Worm (Caenorhabditis elegans) whole organism, young adult: Measurements from ENCODE around the gene srw-54.

Source experiments
- B0261.1 ChIP-seq: sonication (generic microtip); optimal IDR thresholded peaks from 2 replicates; lab custom pipeline; 2016; ENCODE audit warnings: mild to moderate bottlenecking, missing genetic modification characterization, moderate library complexity, missing compliant biosample characterization
- C17E4.6 ChIP-seq: fragments of 200-800 bp; sonication (Bioruptor generic); IDR thresholded peaks from 2 replicates; pipeline ENCODE4 v1.3.6; 2022; ENCODE audit warnings: missing genetic modification reagents, missing genetic modification characterization, missing compliant biosample characterization
- F33H1.4 ChIP-seq: fragments of 200-800 bp; sonication (Bioruptor generic); IDR thresholded peaks from 2 replicates; pipeline ENCODE4 v1.3.6; 2022; ENCODE audit warnings: missing genetic modification reagents, missing genetic modification characterization, missing compliant biosample characterization
- F57C9.4 ChIP-seq: sonication (generic microtip); optimal IDR thresholded peaks from 2 replicates; lab custom pipeline; 2017; ENCODE audit warnings: mild to moderate bottlenecking, missing genetic modification characterization, missing compliant biosample characterization
- K11D2.4 ChIP-seq: fragments of 200-800 bp; sonication (Bioruptor generic); IDR thresholded peaks from 2 replicates; pipeline ENCODE4 v1.3.6; 2022; ENCODE audit warnings: missing genetic modification reagents, missing genetic modification characterization, missing compliant biosample characterization
- Y53G8AR.9 ChIP-seq: fragments of 200-800 bp; sonication (Bioruptor generic); conservative IDR thresholded peaks from 2 replicates; pipeline ENCODE4 v1.3.6; 2022; ENCODE audit warnings: missing genetic modification reagents, missing genetic modification characterization, missing compliant biosample characterization
- Y67H2A.10 ChIP-seq: fragments of 200-800 bp; sonication (Bioruptor generic); conservative IDR thresholded peaks from 2 replicates; pipeline ENCODE4 v1.3.6; 2022; ENCODE audit warnings: missing genetic modification reagents, missing genetic modification characterization, missing compliant biosample characterization
- ZK185.1 ChIP-seq: sonication (generic microtip); optimal IDR thresholded peaks from 2 replicates; lab custom pipeline; 2016; ENCODE audit warnings: mild to moderate bottlenecking, missing genetic modification characterization, missing compliant biosample characterization; ENCODE audit not compliant: poor library complexity, severe bottlenecking
- akir-1 ChIP-seq: fragments of 200-800 bp; sonication (Bioruptor generic); optimal IDR thresholded peaks from 2 replicates; lab custom pipeline; 2018; ENCODE audit warnings: mild to moderate bottlenecking, missing genetic modification characterization, moderate library complexity, missing compliant biosample characterization
- attf-6 ChIP-seq: fragments of 200-800 bp; sonication (Bioruptor generic); IDR thresholded peaks from 2 replicates; pipeline ENCODE4 v1.3.6; 2022; ENCODE audit warnings: missing genetic modification reagents, missing genetic modification characterization, missing compliant biosample characterization
- cebp-1 ChIP-seq, 2 experiments: fragments of 200-800 bp in 1 of 2; sonication (Bioruptor generic) in 1 of 2; sonication (generic microtip) in 1 of 2; IDR thresholded peaks in 1 of 2; optimal IDR thresholded peaks in 1 of 2; 2 replicates each; pipeline versions ENCODE4 v1.3.6 to Lab custom; 2017 to 2022; ENCODE audit warnings: missing compliant biosample characterization in 2 of 2, missing genetic modification characterization in 2 of 2, mild to moderate bottlenecking in 1 of 2, missing genetic modification reagents in 1 of 2, moderate library complexity in 1 of 2
- ceh-40 ChIP-seq: fragments of 200-800 bp; sonication (Bioruptor generic); IDR thresholded peaks from 2 replicates; pipeline ENCODE4 v1.3.6; 2022; ENCODE audit warnings: missing genetic modification characterization, missing compliant biosample characterization
- ceh-58 ChIP-seq: fragments of 200-800 bp; sonication (Bioruptor generic); IDR thresholded peaks from 2 replicates; pipeline ENCODE4 v1.3.6; 2022; ENCODE audit warnings: missing genetic modification characterization, missing compliant biosample characterization
- die-1 ChIP-seq: sonication (generic microtip); optimal IDR thresholded peaks from 2 replicates; lab custom pipeline; 2016; ENCODE audit warnings: missing genotype, mild to moderate bottlenecking, missing genetic modification characterization, missing compliant biosample characterization
- dpl-1 ChIP-seq: fragments of 150-350 bp; optimal IDR thresholded peaks from 2 replicates; lab custom pipeline; 2014; ENCODE audit warnings: missing biosample characterization, missing genetic modification reagents, missing genetic modification characterization
- efl-1 ChIP-seq: fragments of 150-350 bp; optimal IDR thresholded peaks from 2 replicates; lab custom pipeline; 2014; ENCODE audit warnings: missing biosample characterization, missing genetic modification reagents, missing genetic modification characterization
- egl-18 ChIP-seq: fragments of 200-800 bp; sonication (Bioruptor generic); IDR thresholded peaks from 2 replicates; pipeline ENCODE4 v1.3.6; 2022; ENCODE audit warnings: missing genetic modification reagents, missing genetic modification characterization, missing compliant biosample characterization
- egl-44 ChIP-seq: fragments of 200-800 bp; sonication (Bioruptor generic); IDR thresholded peaks from 2 replicates; pipeline ENCODE4 v1.3.6; 2022; ENCODE audit warnings: missing genetic modification reagents, missing genetic modification characterization, missing compliant biosample characterization
- ets-4 ChIP-seq: fragments of 200-800 bp; sonication (Bioruptor generic); optimal IDR thresholded peaks from 2 replicates; lab custom pipeline; 2018; ENCODE audit warnings: mild to moderate bottlenecking, missing genetic modification characterization, missing compliant biosample characterization
- fkh-3 ChIP-seq: sonication (generic microtip); optimal IDR thresholded peaks from 2 replicates; lab custom pipeline; 2016; ENCODE audit warnings: mild to moderate bottlenecking, missing genetic modification characterization, missing compliant biosample characterization
- him-1 ChIP-seq: sonication (generic microtip); optimal IDR thresholded peaks from 2 replicates; lab custom pipeline; 2016; ENCODE audit warnings: missing genotype, missing genetic modification reagents, missing genetic modification characterization, missing compliant biosample characterization
- hmg-1.2 ChIP-seq: fragments of 200-800 bp; sonication (Bioruptor generic); IDR thresholded peaks from 2 replicates; pipeline ENCODE4 v1.3.6; 2022; ENCODE audit warnings: missing genetic modification reagents, missing genetic modification characterization, missing compliant biosample characterization
- let-607 ChIP-seq, 2 experiments: fragments of 200-800 bp in 1 of 2; sonication (Bioruptor generic) in 1 of 2; sonication (generic microtip) in 1 of 2; optimal IDR thresholded peaks; 2 replicates each; lab custom pipeline; 2016 to 2018; ENCODE audit warnings: mild to moderate bottlenecking in 2 of 2, missing compliant biosample characterization in 2 of 2, missing genetic modification characterization in 2 of 2, moderate library complexity in 2 of 2, missing genotype in 1 of 2
- lin-26 ChIP-seq: fragments of 200-800 bp; sonication (Bioruptor generic); IDR thresholded peaks from 2 replicates; pipeline ENCODE4 v1.3.6; 2022; ENCODE audit warnings: missing genetic modification reagents, missing genetic modification characterization, missing compliant biosample characterization
- lin-54 ChIP-seq: fragments of 200-800 bp; sonication (Bioruptor generic); optimal IDR thresholded peaks from 2 replicates; lab custom pipeline; 2018; ENCODE audit warnings: mild to moderate bottlenecking, missing genetic modification characterization, missing compliant biosample characterization
- mel-28 ChIP-seq: sonication (generic microtip); optimal IDR thresholded peaks from 2 replicates; lab custom pipeline; 2016; ENCODE audit warnings: borderline replicate concordance, mild to moderate bottlenecking, missing genetic modification characterization, missing compliant biosample characterization
- mxl-1 ChIP-seq: sonication (generic microtip); optimal IDR thresholded peaks from 2 replicates; lab custom pipeline; 2016; ENCODE audit warnings: missing genetic modification characterization, missing compliant biosample characterization
- nfyb-1 ChIP-seq: fragments of 200-800 bp; sonication (Bioruptor generic); IDR thresholded peaks from 2 replicates; pipeline ENCODE4 v1.3.6; 2022; ENCODE audit warnings: missing genetic modification reagents, missing genetic modification characterization, missing compliant biosample characterization
- nhr-90 ChIP-seq: sonication (generic microtip); optimal IDR thresholded peaks from 2 replicates; lab custom pipeline; 2016; ENCODE audit warnings: missing genotype, mild to moderate bottlenecking, missing genetic modification characterization, missing compliant biosample characterization
- pha-4 ChIP-seq: fragments of 150-350 bp; sonication (generic microtip); optimal IDR thresholded peaks from 2 replicates; lab custom pipeline; 2014; ENCODE audit warnings: missing biosample characterization, missing genetic modification reagents, missing genetic modification characterization
- repo-1 ChIP-seq: sonication (generic microtip); optimal IDR thresholded peaks from 2 replicates; lab custom pipeline; 2017; ENCODE audit warnings: mild to moderate bottlenecking, missing genetic modification characterization, missing compliant biosample characterization
- rpc-1 ChIP-seq, 2 experiments: fragments of 150-350 bp in 1 of 2; sonication (generic microtip) in 1 of 2; optimal IDR thresholded peaks; 2 replicates each; lab custom pipeline; 2014 to 2018; ENCODE audit warnings: missing biosample characterization in 1 of 2, missing genetic modification characterization in 1 of 2, missing genetic modification reagents in 1 of 2, missing genotype in 1 of 2
- sdz-38 ChIP-seq: sonication (generic microtip); optimal IDR thresholded peaks from 2 replicates; lab custom pipeline; 2016; ENCODE audit warnings: missing genotype, missing genetic modification characterization, missing compliant biosample characterization
- snpc-1.1 ChIP-seq: sonication (generic microtip); optimal IDR thresholded peaks from 2 replicates; lab custom pipeline; 2017; ENCODE audit warnings: missing genetic modification characterization, mild to moderate bottlenecking, missing compliant biosample characterization, antibody characterized with exemption, moderate library complexity, missing genotype, missing genetic modification reagents; ENCODE audit not compliant: insufficient read depth
- snpc-3.4 ChIP-seq: sonication (generic microtip); optimal IDR thresholded peaks from 2 replicates; lab custom pipeline; 2017; ENCODE audit warnings: missing genetic modification characterization, mild to moderate bottlenecking, missing compliant biosample characterization, antibody characterized with exemption, moderate library complexity, missing genotype, missing genetic modification reagents
- snpc-4 ChIP-seq, 5 experiments: fragments of 150-350 bp in 1 of 5; sonication (generic microtip) in 4 of 5; optimal IDR thresholded peaks; 2 replicates each; lab custom pipeline; 2014 to 2018; ENCODE audit warnings: missing genetic modification characterization in 5 of 5, missing biosample characterization in 3 of 5, antibody characterized with exemption in 2 of 5, mild to moderate bottlenecking in 2 of 5, missing compliant biosample characterization in 2 of 5, missing genotype in 2 of 5, moderate library complexity in 2 of 5, missing genetic modification reagents in 1 of 5
- sptf-2 ChIP-seq: fragments of 200-800 bp; sonication (Bioruptor generic); optimal IDR thresholded peaks from 2 replicates; lab custom pipeline; 2018; ENCODE audit warnings: mild to moderate bottlenecking, missing genetic modification characterization, missing compliant biosample characterization
- tbp1 ChIP-seq: fragments of 200-800 bp; sonication (Bioruptor generic); optimal IDR thresholded peaks from 2 replicates; lab custom pipeline; 2018; ENCODE audit warnings: mild to moderate bottlenecking, missing genetic modification characterization, missing compliant biosample characterization
- unc-62 ChIP-seq: fragments of 150-350 bp; optimal IDR thresholded peaks from 2 replicates; lab custom pipeline; 2014; ENCODE audit warnings: missing biosample characterization, missing genetic modification reagents, missing genetic modification characterization
- zim-3 ChIP-seq: sonication (generic microtip); optimal IDR thresholded peaks from 2 replicates; lab custom pipeline; 2017; ENCODE audit warnings: mild to moderate bottlenecking, missing genetic modification characterization, moderate library complexity, missing compliant biosample characterization
- ztf-18 ChIP-seq: sonication (generic microtip); optimal IDR thresholded peaks from 2 replicates; lab custom pipeline; 2016; ENCODE audit warnings: missing genotype, mild to moderate bottlenecking, missing genetic modification characterization, missing compliant biosample characterization
- ztf-25 ChIP-seq: fragments of 200-800 bp; sonication (Bioruptor generic); IDR thresholded peaks from 2 replicates; pipeline ENCODE4 v1.3.6; 2022; ENCODE audit warnings: missing genetic modification reagents, missing genetic modification characterization, missing compliant biosample characterization

The srw-54 gene

DNA sequence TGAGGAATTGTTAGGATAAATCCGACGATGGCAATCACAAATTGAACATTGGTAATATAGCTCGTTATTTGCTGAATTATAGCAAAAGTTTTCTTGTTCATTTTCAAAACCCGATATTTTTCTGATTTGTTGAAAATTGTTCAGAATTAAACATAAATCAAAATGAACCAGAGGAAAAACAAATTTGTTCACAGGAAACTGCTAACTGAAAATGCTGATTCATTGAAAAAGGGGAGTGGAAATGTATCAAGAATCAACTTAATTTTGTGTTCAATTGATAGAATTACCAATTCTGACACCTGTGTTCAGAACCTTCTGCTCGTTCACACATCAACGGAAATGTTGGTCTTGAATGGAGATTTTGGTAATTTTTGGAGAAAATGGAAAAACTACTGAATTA, 32.4 kb downstream of the srw-54 start, which contains the start of gene srw-77:
Gene srw-77, minus strand, starts transcription at position 101 of the 400 bp plus-strand sequence.
- TF ChIP-seq mxl-1 (tag; lab: Kevin White, UChicago) (no peak), F33H1.4 (GFP tag; lab: Robert Waterston, UW) (no peak), C17E4.6 (GFP tag; lab: Robert Waterston, UW) (no peak), Y67H2A.10 (no peak), sdz-38 (tag; lab: Kevin White, UChicago) (no peak), nfyb-1 (GFP tag; lab: Robert Waterston, UW) (no peak), ZK185.1 (tag; lab: Kevin White, UChicago) (no peak), zim-3 (tag; lab: Kevin White, UChicago) (no peak), let-607 (tag; optimal IDR thresholded peaks at IDR 0.05; lab: Kevin White, UChicago) (no peak), ceh-58 (GFP tag; lab: Robert Waterston, UW) (no peak), ztf-25 (GFP tag; lab: Robert Waterston, UW) (no peak), lin-54 (GFP tag; lab: Kevin White, UChicago) (no peak), dpl-1 (no peak), egl-18 (GFP tag; lab: Robert Waterston, UW) (no peak), tbp1 (GFP tag; lab: Kevin White, UChicago) (no peak), repo-1 (tag; lab: Kevin White, UChicago) (no peak), egl-44 (no peak)
- TF ChIP-seq, all 124 proteins: peak for 0

DNA sequence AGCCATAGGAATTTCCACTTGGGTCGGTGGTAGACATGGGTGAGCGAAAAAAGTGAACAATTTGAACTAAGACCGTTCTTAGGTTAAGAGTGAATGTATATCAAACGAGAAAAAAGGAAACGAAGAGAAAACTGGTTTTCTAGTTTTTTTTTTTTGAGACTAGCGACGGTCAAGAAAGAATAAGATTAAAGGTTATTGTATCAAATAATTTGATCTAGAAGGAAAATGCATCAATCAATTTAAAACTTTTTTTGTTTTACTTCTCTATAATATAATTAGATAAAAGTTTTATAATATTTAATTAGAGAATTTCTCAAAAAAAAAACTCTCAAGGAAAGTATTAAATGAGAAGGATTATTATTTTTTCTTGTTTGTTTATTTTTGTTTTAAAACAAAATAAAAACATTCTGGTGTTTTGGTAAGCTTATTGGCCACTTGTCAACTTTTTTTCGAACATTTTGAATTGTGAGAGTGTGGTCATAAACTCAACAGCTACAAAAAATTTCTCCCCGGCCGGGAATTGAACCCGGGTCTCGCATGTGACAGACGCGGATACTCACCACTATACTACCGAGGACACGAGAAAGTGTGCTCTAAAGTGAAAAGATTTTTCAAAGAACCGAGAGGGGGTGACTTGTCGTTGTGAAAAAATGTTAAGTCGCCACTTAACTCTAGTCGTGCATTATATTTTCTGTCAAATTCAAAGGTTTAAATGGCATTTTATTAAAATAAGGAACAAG, 34.2 kb downstream of the srw-54 start, which contains the start of gene W06G6.17:
Gene W06G6.17, minus strand, starts transcription at position 51 of the 740 bp plus-strand sequence.
- TF ChIP-seq efl-1 (GFP tag; lab: Kevin White, UChicago) (no peak), egl-18 (GFP tag; lab: Robert Waterston, UW) (no peak), nhr-90 (tag; lab: Kevin White, UChicago) (peak; percentile 48), unc-62 (no peak), sdz-38 (tag; lab: Kevin White, UChicago) (no peak), pha-4 (tag; lab: Kevin White, UChicago) (no peak), ets-4 (GFP tag; lab: Kevin White, UChicago) (no peak), tbp1 (GFP tag; lab: Kevin White, UChicago) (peak; percentile 86), cebp-1 (GFP tag; IDR thresholded peaks at IDR 0.05; lab: Robert Waterston, UW) (no peak), cebp-1 (tag; optimal IDR thresholded peaks at IDR 0.05; lab: Kevin White, UChicago) (no peak), Y53G8AR.9 (GFP tag; lab: Robert Waterston, UW) (no peak), rpc-1 (optimal IDR thresholded peaks at IDR 0.05; lab: Kevin White, UChicago) (peak; percentile 63), rpc-1 (tag; optimal IDR thresholded peaks at IDR 0.05; lab: Kevin White, UChicago) (peak; percentile 78), K11D2.4 (GFP tag; lab: Robert Waterston, UW) (no peak), F57C9.4 (tag; lab: Kevin White, UChicago) (no peak), ceh-58 (GFP tag; lab: Robert Waterston, UW) (no peak), hmg-1.2 (peak; percentile 33; the same call in 1 of the 2 replicates), die-1 (peak; percentile 56), akir-1 (GFP tag; lab: Kevin White, UChicago) (no peak), ztf-25 (GFP tag; lab: Robert Waterston, UW) (0 out of 2 replicates have a peak, but pooled peaks have one; percentile 20), sptf-2 (no peak), him-1 (peak; percentile 56), ceh-40 (GFP tag; lab: Robert Waterston, UW) (no peak), B0261.1 (tag; lab: Kevin White, UChicago) (peak; percentile 64), mel-28 (tag; lab: Kevin White, UChicago) (no peak), snpc-3.4 (no peak), fkh-3 (tag; lab: Kevin White, UChicago) (no peak), attf-6 (GFP tag; lab: Robert Waterston, UW) (peak; percentile 72; the same call in 1 of the 2 replicates), ztf-18 (tag; lab: Kevin White, UChicago) (peak; percentile 20), snpc-4 (GFP tag; optimal IDR thresholded peaks at IDR 0.05; lab: Kevin White, UChicago) (peak; percentile 15), snpc-4 (tag; optimal IDR thresholded peaks at IDR 0.05; lab: Kevin White, UChicago) (peak in 3 of 4 experiments; percentile 42 to 86 (median 79)), nfyb-1 (GFP tag; lab: Robert Waterston, UW) (peak; percentile 69; the same call in 1 of the 2 replicates), F33H1.4 (GFP tag; lab: Robert Waterston, UW) (no peak), snpc-1.1 (tag; lab: Kevin White, UChicago) (peak; percentile 56), lin-26 (GFP tag; lab: Robert Waterston, UW) (peak; percentile 62; the same call in 1 of the 2 replicates)
